Fruit fly (Drosophila melanogaster) whole organism, embryonic: ENCODE data around the gene CG32483.
A peak's percentile ranks its signal among the peaks of the same experiment; 100 is the strongest.

Experiments
- Abd-B ChIP-seq: fragments of 200-800 bp; sonication (Bioruptor generic); optimal IDR thresholded peaks from 2 replicates; lab custom pipeline; 2018; ENCODE audit warnings: missing biosample characterization, mild to moderate bottlenecking, missing genetic modification characterization, moderate library complexity
- BtbVII ChIP-seq: fragments of 200-800 bp; sonication (Bioruptor generic); optimal IDR thresholded peaks from 3 replicates; lab custom pipeline; 2017; ENCODE audit warnings: missing biosample characterization, mild to moderate bottlenecking, missing genetic modification characterization
- CG10147 ChIP-seq: fragments of 200-800 bp; sonication (Bioruptor generic); optimal IDR thresholded peaks from 2 replicates; lab custom pipeline; 2019; ENCODE audit warnings: missing biosample characterization, mild to moderate bottlenecking, missing genetic modification characterization, moderate library complexity
- CG10209 ChIP-seq: fragments of 200-800 bp; sonication (Bioruptor generic); optimal IDR thresholded peaks from 3 replicates; lab custom pipeline; 2017; ENCODE audit warnings: missing biosample characterization, mild to moderate bottlenecking, missing genetic modification characterization, missing genetic modification reagents
- CG10431 ChIP-seq: fragments of 200-800 bp; sonication (Bioruptor generic); optimal IDR thresholded peaks from 3 replicates; lab custom pipeline; 2018; ENCODE audit warnings: missing biosample characterization, mild to moderate bottlenecking, missing genetic modification characterization
- CG13424 ChIP-seq: fragments of 200-800 bp; sonication (Bioruptor generic); optimal IDR thresholded peaks from 2 replicates; lab custom pipeline; 2019; ENCODE audit warnings: missing biosample characterization, mild to moderate bottlenecking, missing genetic modification characterization, moderate library complexity
- CG13894 ChIP-seq: fragments of 200-800 bp; sonication (Bioruptor generic); optimal IDR thresholded peaks from 3 replicates; lab custom pipeline; 2018; ENCODE audit warnings: missing biosample characterization, mild to moderate bottlenecking, missing genetic modification characterization, moderate library complexity
- CG14441 ChIP-seq: fragments of 200-800 bp; sonication (Bioruptor generic); IDR thresholded peaks from 2 replicates; pipeline ENCODE4 v1.3.6; 2022; ENCODE audit warnings: missing biosample characterization, missing genetic modification characterization
- CG14860 ChIP-seq: fragments of 200-800 bp; sonication (Bioruptor generic); IDR thresholded peaks from 3 replicates; pipeline ENCODE4 v1.3.6; 2022; ENCODE audit warnings: missing biosample characterization, missing genetic modification characterization; ENCODE audit not compliant: partially characterized antibody
- CG15601 ChIP-seq: fragments of 200-800 bp; sonication (Bioruptor generic); optimal IDR thresholded peaks from 3 replicates; lab custom pipeline; 2019; ENCODE audit warnings: missing biosample characterization, mild to moderate bottlenecking, missing genetic modification characterization, moderate library complexity
- CG17186 ChIP-seq: fragments of 200-800 bp; sonication (Bioruptor generic); optimal IDR thresholded peaks from 3 replicates; lab custom pipeline; 2017; ENCODE audit warnings: missing biosample characterization, missing genetic modification reagents, missing genetic modification characterization
- CG17612 ChIP-seq: fragments of 200-800 bp; sonication (Bioruptor generic); IDR thresholded peaks from 2 replicates; pipeline ENCODE4 v1.3.6; 2022; ENCODE audit warnings: missing biosample characterization, missing genetic modification characterization
- CG18764 ChIP-seq: fragments of 200-800 bp; sonication (Bioruptor generic); optimal IDR thresholded peaks from 3 replicates; lab custom pipeline; 2016; ENCODE audit warnings: missing biosample characterization, missing genetic modification characterization
- CG2129 ChIP-seq: fragments of 200-800 bp; sonication (Bioruptor generic); IDR thresholded peaks from 2 replicates; pipeline ENCODE4 v1.3.6; 2022; ENCODE audit warnings: missing biosample characterization, missing genetic modification characterization; ENCODE audit not compliant: partially characterized antibody
- CG34422 ChIP-seq: fragments of 200-800 bp; sonication (Bioruptor generic); IDR thresholded peaks from 3 replicates; pipeline ENCODE4 v1.3.6; 2022; ENCODE audit warnings: missing biosample characterization, missing genetic modification characterization
- CG3847 ChIP-seq: fragments of 200-800 bp; sonication (Bioruptor generic); IDR thresholded peaks from 2 replicates; pipeline ENCODE4 v1.3.6; 2022; ENCODE audit warnings: missing biosample characterization, missing genetic modification characterization
- CG42726 ChIP-seq: fragments of 200-800 bp; sonication (Bioruptor generic); IDR thresholded peaks from 2 replicates; pipeline ENCODE4 v1.3.6; 2022; ENCODE audit warnings: missing biosample characterization, missing genetic modification characterization; ENCODE audit not compliant: partially characterized antibody
- CG4328 ChIP-seq: fragments of 200-800 bp; sonication (Bioruptor generic); optimal IDR thresholded peaks from 3 replicates; lab custom pipeline; 2017; ENCODE audit warnings: missing biosample characterization, missing genetic modification reagents, missing genetic modification characterization
- CG4730 ChIP-seq: fragments of 200-800 bp; sonication (Bioruptor generic); IDR thresholded peaks from 2 replicates; pipeline ENCODE4 v1.3.6; 2022; ENCODE audit warnings: missing biosample characterization, missing genetic modification characterization
- CG7745 ChIP-seq: fragments of 200-800 bp; sonication (Bioruptor generic); optimal IDR thresholded peaks from 2 replicates; lab custom pipeline; 2018; ENCODE audit warnings: missing biosample characterization, mild to moderate bottlenecking, missing genetic modification characterization, moderate library complexity
- CG9727 ChIP-seq: fragments of 200-800 bp; sonication (Bioruptor generic); optimal IDR thresholded peaks from 3 replicates; lab custom pipeline; 2017; ENCODE audit warnings: missing biosample characterization, mild to moderate bottlenecking, missing genetic modification characterization
- Dad ChIP-seq: fragments of 200-800 bp; sonication (Bioruptor generic); optimal IDR thresholded peaks from 3 replicates; lab custom pipeline; 2016; ENCODE audit warnings: missing biosample characterization, missing genetic modification characterization
- Dp ChIP-seq: fragments of 200-800 bp; sonication (Bioruptor generic); optimal IDR thresholded peaks from 2 replicates; lab custom pipeline; 2018; ENCODE audit warnings: missing biosample characterization, mild to moderate bottlenecking, missing genetic modification characterization, moderate library complexity
- Elba2 ChIP-seq: fragments of 200-800 bp; sonication (Bioruptor generic); optimal IDR thresholded peaks from 3 replicates; lab custom pipeline; 2016; ENCODE audit warnings: missing biosample characterization, missing genetic modification characterization
- Ets65A ChIP-seq: fragments of 200-800 bp; sonication (Bioruptor generic); peaks from one replicate; lab custom pipeline; 2016; ENCODE audit warnings: missing biosample characterization, missing genetic modification characterization
- Fer1 ChIP-seq: fragments of 200-800 bp; sonication (Bioruptor generic); optimal IDR thresholded peaks from 2 replicates; lab custom pipeline; 2017; ENCODE audit warnings: missing biosample characterization, mild to moderate bottlenecking, missing genetic modification characterization
- Fer2 ChIP-seq: fragments of 200-800 bp; sonication (Bioruptor generic); optimal IDR thresholded peaks from 2 replicates; lab custom pipeline; 2018; ENCODE audit warnings: missing biosample characterization, mild to moderate bottlenecking, missing genetic modification characterization, moderate library complexity
- H15 ChIP-seq: fragments of 200-800 bp; sonication (Bioruptor generic); IDR thresholded peaks from 3 replicates; pipeline ENCODE4 v1.3.6; 2022; ENCODE audit warnings: missing biosample characterization, missing genetic modification characterization
- Hand ChIP-seq: fragments of 200-800 bp; sonication (Bioruptor generic); optimal IDR thresholded peaks from 2 replicates; lab custom pipeline; 2017; ENCODE audit warnings: mild to moderate bottlenecking, missing biosample characterization, missing genetic modification reagents, missing genetic modification characterization
- Hr39 ChIP-seq: fragments of >200 bp; optimal IDR thresholded peaks from 2 replicates; lab custom pipeline; 2017
- Hr51 ChIP-seq, 2 experiments: fragments of 200-800 bp; sonication (Bioruptor generic); optimal IDR thresholded peaks; 2 replicates in 1 of 2; 3 replicates in 1 of 2; lab custom pipeline; 2016 to 2018; ENCODE audit warnings: missing biosample characterization in 2 of 2, missing genetic modification characterization in 2 of 2, mild to moderate bottlenecking in 1 of 2, moderate library complexity in 1 of 2
- Lim3 ChIP-seq: fragments of 200-800 bp; sonication (Bioruptor generic); IDR thresholded peaks from 2 replicates; pipeline ENCODE4 v1.3.6; 2022; ENCODE audit warnings: missing biosample characterization, missing genetic modification characterization
- Nf-YB ChIP-seq: fragments of 200-800 bp; sonication (Bioruptor generic); optimal IDR thresholded peaks from 3 replicates; lab custom pipeline; 2019; ENCODE audit warnings: missing biosample characterization, mild to moderate bottlenecking, missing genetic modification characterization, moderate library complexity
- Sin3A ChIP-seq: fragments of >200 bp; optimal IDR thresholded peaks from 2 replicates; lab custom pipeline; 2018
- Usf ChIP-seq: fragments of 200-800 bp; sonication (Bioruptor generic); optimal IDR thresholded peaks from 2 replicates; lab custom pipeline; 2017; ENCODE audit warnings: missing genotype, missing biosample characterization, missing genetic modification characterization
- Vsx1 ChIP-seq: fragments of 200-800 bp; sonication (Bioruptor generic); optimal IDR thresholded peaks from 2 replicates; lab custom pipeline; 2017; ENCODE audit warnings: missing biosample characterization, mild to moderate bottlenecking, missing genetic modification characterization, missing genetic modification reagents
- Xbp1 ChIP-seq: fragments of 200-800 bp; sonication (Bioruptor generic); optimal IDR thresholded peaks from 3 replicates; lab custom pipeline; 2016; ENCODE audit warnings: missing biosample characterization, mild to moderate bottlenecking, missing genetic modification characterization
- al ChIP-seq: fragments of 200-800 bp; sonication (Bioruptor generic); IDR thresholded peaks from 2 replicates; pipeline ENCODE4 v1.3.6; 2022; ENCODE audit warnings: missing biosample characterization, missing genetic modification characterization
- amos ChIP-seq: fragments of 200-800 bp; sonication (Bioruptor generic); IDR thresholded peaks from 2 replicates; pipeline ENCODE4 v1.3.6; 2022; ENCODE audit warnings: missing biosample characterization, missing genetic modification characterization; ENCODE audit not compliant: partially characterized antibody
- ase ChIP-seq: fragments of 200-800 bp; sonication (Bioruptor generic); IDR thresholded peaks from 3 replicates; pipeline ENCODE4 v1.3.6; 2022; ENCODE audit warnings: missing biosample characterization, missing genetic modification characterization
- ci ChIP-seq: fragments of 200-800 bp; sonication (Bioruptor generic); IDR thresholded peaks from 3 replicates; pipeline ENCODE4 v1.3.6; 2022; ENCODE audit warnings: missing biosample characterization, missing genetic modification characterization
- fd64A ChIP-seq: fragments of 200-800 bp; sonication (Bioruptor generic); optimal IDR thresholded peaks from 3 replicates; lab custom pipeline; 2018; ENCODE audit warnings: missing biosample characterization, mild to moderate bottlenecking, missing genetic modification characterization
- hb ChIP-seq: fragments of 200-800 bp; sonication (Bioruptor generic); IDR thresholded peaks from 3 replicates; pipeline ENCODE4 v1.3.6; 2022; ENCODE audit warnings: missing biosample characterization, missing genetic modification characterization; ENCODE audit not compliant: partially characterized antibody
- ind ChIP-seq: fragments of 200-800 bp; sonication (Bioruptor generic); optimal IDR thresholded peaks from 3 replicates; lab custom pipeline; 2016; ENCODE audit warnings: missing biosample characterization, missing genetic modification characterization
- insv ChIP-seq, 2 experiments: fragments of 200-800 bp; sonication (Bioruptor generic); optimal IDR thresholded peaks; 3 replicates each; lab custom pipeline; 2016 to 2018; ENCODE audit warnings: missing biosample characterization in 2 of 2, missing genetic modification characterization in 2 of 2
- nerfin-2 ChIP-seq: fragments of 200-800 bp; sonication (Bioruptor generic); IDR thresholded peaks from 2 replicates; pipeline ENCODE4 v1.3.6; 2022; ENCODE audit warnings: missing biosample characterization, missing genetic modification characterization; ENCODE audit not compliant: partially characterized antibody
- otp ChIP-seq: fragments of 200-800 bp; sonication (Bioruptor generic); IDR thresholded peaks from 3 replicates; pipeline ENCODE4, ENCODE4 v1.3.6; 2022; ENCODE audit warnings: missing biosample characterization, missing genetic modification characterization
- pb ChIP-seq: fragments of 200-800 bp; sonication (Bioruptor generic); optimal IDR thresholded peaks from 3 replicates; lab custom pipeline; 2016; ENCODE audit warnings: missing biosample characterization, missing genetic modification characterization
- usp ChIP-seq: fragments of >200 bp; optimal IDR thresholded peaks from 2 replicates; lab custom pipeline; 2017; ENCODE audit warnings: missing biosample characterization, missing genetic modification characterization
- vnd ChIP-seq: fragments of 200-800 bp; sonication (Bioruptor generic); IDR thresholded peaks from 3 replicates; pipeline ENCODE4 v1.3.6; 2022; ENCODE audit warnings: missing biosample characterization, missing genetic modification characterization; ENCODE audit not compliant: partially characterized antibody

Gene CG32483

DNA sequence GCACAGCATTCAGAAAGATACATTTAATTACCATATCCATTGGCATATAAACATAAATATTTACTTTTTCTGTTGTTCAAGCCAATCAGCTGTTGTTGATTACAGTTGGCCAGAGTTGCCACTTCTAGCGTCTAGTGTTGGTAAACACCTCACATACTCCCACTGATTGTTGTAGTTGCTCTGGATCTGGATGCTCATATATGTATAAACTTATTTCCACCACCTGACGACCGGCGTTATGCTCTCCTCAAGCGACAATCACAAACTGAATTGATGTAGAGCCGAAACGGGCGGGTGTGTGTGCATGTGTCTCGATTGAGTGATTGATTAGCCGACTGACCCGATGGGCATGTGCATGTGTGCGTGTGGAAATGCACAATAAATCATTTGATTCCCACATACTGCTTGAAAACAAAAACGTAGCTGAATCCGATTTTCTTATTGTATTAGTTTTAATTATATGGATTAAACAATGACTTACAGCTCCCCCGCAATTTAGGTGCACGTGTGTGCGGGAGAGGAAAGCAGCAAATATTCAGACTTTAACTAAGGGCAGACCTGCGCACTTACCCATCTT, 8.0 kb downstream of the CG32483 start (continued):
- TF ChIP-seq H15 = no peak
- 0 out of 3 replicates have a peak, but pooled peaks have one; percentile 8 for TF ChIP-seq vnd
- TF ChIP-seq Vsx1 (GFP tag; lab: Kevin White, UChicago) = peak; percentile 73
- no peak for TF ChIP-seq CG42726 (GFP tag; lab: Robert Waterston, UW)
- TF ChIP-seq ase (GFP tag; lab: Robert Waterston, UW) = no peak
- peak; percentile 18 for TF ChIP-seq CG17186
- peak; percentile 23; the same call in 1 of the 2 replicates for TF ChIP-seq CG14441 (GFP tag; lab: Robert Waterston, UW)
- TF ChIP-seq Hand (GFP tag; lab: Kevin White, UChicago) = no peak
- no peak; the same call in 2 of the 3 replicates for TF ChIP-seq otp (GFP tag; lab: Robert Waterston, UW)
- peak; percentile 30 for TF ChIP-seq Xbp1 (GFP tag; lab: Kevin White, UChicago)
- TF ChIP-seq CG14860 (GFP tag; lab: Robert Waterston, UW) = no peak
- TF ChIP-seq Lim3 = no peak
- TF ChIP-seq CG4730 (GFP tag; lab: Robert Waterston, UW) = no peak
- peak; percentile 79 for TF ChIP-seq CG3847 (GFP tag; lab: Robert Waterston, UW)
- peak; percentile 16; the same call in 1 of the 2 replicates for TF ChIP-seq amos (GFP tag; lab: Robert Waterston, UW)
- TF ChIP-seq insv (GFP tag; optimal IDR thresholded peaks at IDR 0.05; lab: Kevin White, UChicago) = peak in 1 of 2 experiments; percentile 54
- no peak for TF ChIP-seq hb (GFP tag; lab: Robert Waterston, UW)
- peak; percentile 26 to 60 for TF ChIP-seq Hr51 (GFP tag; optimal IDR thresholded peaks at IDR 0.05; lab: Kevin White, UChicago)
- peak; percentile 26 for TF ChIP-seq Abd-B (GFP tag; lab: Kevin White, UChicago)
- TF ChIP-seq CG34422 = peak; percentile 81; the same call in 1 of the 3 replicates
- peak; percentile 63 for TF ChIP-seq Dad (GFP tag; lab: Kevin White, UChicago)
- TF ChIP-seq CG15601 (tag; lab: Kevin White, UChicago) = peak; percentile 36
- no peak for TF ChIP-seq Hr39 (lab: Kevin White, UChicago)
- peak; percentile 28 for TF ChIP-seq Nf-YB (GFP tag; lab: Kevin White, UChicago)
- TF ChIP-seq ci (GFP tag; lab: Robert Waterston, UW) = peak; percentile 72
- no peak for TF ChIP-seq usp (GFP tag; lab: Kevin White, UChicago)
- peak; percentile 75 for TF ChIP-seq CG13894
- peak; percentile 50 for TF ChIP-seq pb (GFP tag; lab: Kevin White, UChicago)
- no peak for TF ChIP-seq Fer2
- TF ChIP-seq CG13424 (tag; lab: Kevin White, UChicago) = peak; percentile 24
- TF ChIP-seq CG10431 (GFP tag; lab: Kevin White, UChicago) = peak; percentile 56
- TF ChIP-seq CG4328 (GFP tag; lab: Kevin White, UChicago) = no peak
- TF ChIP-seq CG10209 = peak; percentile 28
- no peak for TF ChIP-seq nerfin-2 (GFP tag; lab: Robert Waterston, UW)
- peak; percentile 68 for TF ChIP-seq Elba2 (GFP tag; lab: Kevin White, UChicago)
- peak; percentile 29 for TF ChIP-seq Dp
- TF ChIP-seq CG10147 (GFP tag; lab: Kevin White, UChicago) = no peak
- TF ChIP-seq CG2129 (GFP tag; lab: Robert Waterston, UW) = no peak
- no peak for TF ChIP-seq Usf (GFP tag; lab: Kevin White, UChicago)
- peak; percentile 24 for TF ChIP-seq ind
- no peak for TF ChIP-seq al (GFP tag; lab: Robert Waterston, UW)
- TF ChIP-seq CG7745 = no peak
- no peak for TF ChIP-seq CG17612 (GFP tag; lab: Robert Waterston, UW)
- TF ChIP-seq CG9727 (GFP tag; lab: Kevin White, UChicago) = peak; percentile 19
- TF ChIP-seq CG18764 (GFP tag; lab: Kevin White, UChicago) = no peak
- TF ChIP-seq Sin3A (lab: Kevin White, UChicago) = peak; percentile 46
- peak; percentile 62 for TF ChIP-seq Fer1 (GFP tag; lab: Kevin White, UChicago)
- TF ChIP-seq Ets65A (GFP tag; lab: Kevin White, UChicago) = peak; percentile 91
- no peak for TF ChIP-seq fd64A (GFP tag; lab: Kevin White, UChicago)
- peak; percentile 45 for TF ChIP-seq BtbVII (GFP tag; lab: Kevin White, UChicago)
